Worm (Caenorhabditis elegans): ENCODE results near the gene sor-3.
"Not testable (repeated sequence)": the region's sequence is repeated elsewhere in the genome, so short reads cannot be mapped to it uniquely, and the experiment has no call there.

Gene sor-3

ce11 chrX:343822-344221 is 9.6 kb upstream of the sor-3 start (continued):
- TF ChIP-seq duxl-1 (tag; optimal IDR thresholded peaks at IDR 0.05; ENCODE audit: poor library complexity) (no peak), unc-39 (tag; optimal IDR thresholded peaks at IDR 0.05) (no peak), pha-4 (GFP tag; IDR thresholded peaks at IDR 0.05) (no peak), pha-4 (tag; optimal IDR thresholded peaks at IDR 0.05) (no peak)

ce11 chrX:347117-347516 is 6.3 kb upstream of the sor-3 start, which contains the start of gene C04E7.3:
TSS of gene C04E7.3 (minus strand) at chrX:347217.
- not testable (repeated sequence) for TF ChIP-seq lsy-2 (tag; optimal IDR thresholded peaks at IDR 0.05); gei-8 (GFP tag; optimal IDR thresholded peaks at IDR 0.05); mdt-29 (GFP tag; IDR thresholded peaks at IDR 0.05)

- TF ChIP-seq attf-4 (tag; optimal IDR thresholded peaks at IDR 0.05) (no peak), lin-39 (tag; optimal IDR thresholded peaks at IDR 0.05) (no peak), pqm-1 (tag; optimal IDR thresholded peaks at IDR 0.05) (no peak), madf-5 (GFP tag; IDR thresholded peaks at IDR 0.05) (no peak), unc-130 (GFP tag; optimal IDR thresholded peaks at IDR 0.05) (no peak), ceh-20 (GFP tag; IDR thresholded peaks at IDR 0.05) (no peak), dmd-9 (GFP tag; IDR thresholded peaks at IDR 0.05) (no peak), egl-27 (tag; optimal IDR thresholded peaks at IDR 0.05) (no peak), unc-39 (tag; optimal IDR thresholded peaks at IDR 0.05) (no peak), rbr-2 (tag; optimal IDR thresholded peaks at IDR 0.05) (no peak), hlh-30 (tag; optimal IDR thresholded peaks at IDR 0.05; ENCODE audit: insufficient read depth) (peak; percentile 70), D1046.2 (GFP tag; IDR thresholded peaks at IDR 0.05) (no peak), zag-1 (tag; optimal IDR thresholded peaks at IDR 0.05) (no peak), sdz-12 (GFP tag; optimal IDR thresholded peaks at IDR 0.05) (no peak), snpc-4 (tag; optimal IDR thresholded peaks at IDR 0.05) (no peak), lsy-2 (tag; optimal IDR thresholded peaks at IDR 0.05) (peak in 1 of 2 experiments; percentile 49), lin-38 (GFP tag; IDR thresholded peaks at IDR 0.05) (no peak), daf-12 (tag; optimal IDR thresholded peaks at IDR 0.05) (no peak), pha-4 (GFP tag; IDR thresholded peaks at IDR 0.05) (no peak), pha-4 (tag; optimal IDR thresholded peaks at IDR 0.05) (no peak), cey-2 (tag; optimal IDR thresholded peaks at IDR 0.05; ENCODE audit: borderline replicate concordance, insufficient read depth) (no peak), skn-1 (tag; optimal IDR thresholded peaks at IDR 0.05) (no peak), Y75B8A.6 (GFP tag; IDR thresholded peaks at IDR 0.05) (no peak), daf-19 (GFP tag; conservative IDR thresholded peaks at IDR 0.05) (no peak), nhr-111 (GFP tag; optimal IDR thresholded peaks at IDR 0.05) (no peak), ztf-11 (tag; optimal IDR thresholded peaks at IDR 0.05) (no peak), arid-1 (GFP tag; conservative IDR thresholded peaks at IDR 0.05) (no peak), F49E8.2 (tag; optimal IDR thresholded peaks at IDR 0.05; ENCODE audit: borderline replicate concordance) (no peak), dve-1 (tag; optimal IDR thresholded peaks at IDR 0.05; ENCODE audit: insufficient read depth) (peak; percentile 19), dmd-8 (GFP tag; IDR thresholded peaks at IDR 0.05) (no peak), lin-1 (GFP tag; IDR thresholded peaks at IDR 0.05) (no peak), Y105C5A.15 (GFP tag; IDR thresholded peaks at IDR 0.05) (no peak), Y48G9A.11 (GFP tag; IDR thresholded peaks at IDR 0.05) (no peak), ceh-44 (GFP tag; IDR thresholded peaks at IDR 0.05) (no peak), T20F7.1 (GFP tag; optimal IDR thresholded peaks at IDR 0.05) (no peak), F10B5.3 (tag; optimal IDR thresholded peaks at IDR 0.05) (no peak), nhr-25 (tag; optimal IDR thresholded peaks at IDR 0.05; ENCODE audit: borderline replicate concordance, insufficient read depth) (no peak), spr-1 (tag; optimal IDR thresholded peaks at IDR 0.05) (no peak), ama-1 (optimal IDR thresholded peaks at IDR 0.05) (no peak), spr-3 (GFP tag; optimal IDR thresholded peaks at IDR 0.05) (no peak), Y5F2A.4 (GFP tag; optimal IDR thresholded peaks at IDR 0.05) (no peak), F37D6.2 (tag; optimal IDR thresholded peaks at IDR 0.05) (no peak), F44E2.7 (GFP tag; IDR thresholded peaks at IDR 0.05) (no peak)
Observed at ce11 chrX:348141-348540, 5.3 kb upstream of the sor-3 start.

Measured in whole organism, L4 larva.